Worm (Caenorhabditis elegans): ENCODE results near the gene W09C2.7.

W09C2.7 gene

ce11 chrIV:9623269-9623668, 1.1 kb upstream of the W09C2.7 start, which contains the start of gene W09C2.9:
Gene W09C2.9, minus strand, starts transcription at chrIV:9623369.
- no peak for TF ChIP-seq skn-1 (tag; optimal IDR thresholded peaks at IDR 0.05)
- no peak for TF ChIP-seq nhr-21 (tag; optimal IDR thresholded peaks at IDR 0.05)
- TF ChIP-seq mdl-1 (tag; optimal IDR thresholded peaks at IDR 0.05): no peak
- no peak for TF ChIP-seq ztf-11 (tag; optimal IDR thresholded peaks at IDR 0.05)
- no peak for TF ChIP-seq unc-55 (GFP tag; optimal IDR thresholded peaks at IDR 0.05)
- TF ChIP-seq ceh-16 (tag; optimal IDR thresholded peaks at IDR 0.05): no peak
- TF ChIP-seq elt-3 (tag; optimal IDR thresholded peaks at IDR 0.05): no peak
- TF ChIP-seq nhr-237 (tag; optimal IDR thresholded peaks at IDR 0.05): no peak
- TF ChIP-seq lin-13 (GFP tag; optimal IDR thresholded peaks at IDR 0.05): no peak
- no peak for TF ChIP-seq unc-62 (GFP tag; optimal IDR thresholded peaks at IDR 0.05)
- TF ChIP-seq lin-11 (tag; optimal IDR thresholded peaks at IDR 0.05): no peak
- TF ChIP-seq crh-2 (tag; optimal IDR thresholded peaks at IDR 0.05): no peak
- TF ChIP-seq gmeb-1 (tag; optimal IDR thresholded peaks at IDR 0.05): no peak

ce11 chrIV:9618836-9619235, 3.3 kb downstream of the W09C2.7 start:
- TF ChIP-seq ceh-16 (tag; optimal IDR thresholded peaks at IDR 0.05): peak; percentile 91
- TF ChIP-seq sma-3 (GFP tag; optimal IDR thresholded peaks at IDR 0.05): no peak
- peak; percentile 94 for TF ChIP-seq elt-1 (tag; optimal IDR thresholded peaks at IDR 0.05)
- TF ChIP-seq egl-27 (tag; optimal IDR thresholded peaks at IDR 0.05): no peak

- TF ChIP-seq nhr-23 (tag; optimal IDR thresholded peaks at IDR 0.05) (peak; percentile 84), mdl-1 (tag; optimal IDR thresholded peaks at IDR 0.05) (no peak), nhr-129 (tag; optimal IDR thresholded peaks at IDR 0.05) (no peak), nhr-25 (tag; optimal IDR thresholded peaks at IDR 0.05) (peak; percentile 48), elt-1 (tag; optimal IDR thresholded peaks at IDR 0.05) (peak; percentile 77), sma-9 (GFP tag; optimal IDR thresholded peaks at IDR 0.05) (no peak), sma-9 (tag; optimal IDR thresholded peaks at IDR 0.05) (no peak), zag-1 (tag; optimal IDR thresholded peaks at IDR 0.05) (no peak), dmd-4 (tag; optimal IDR thresholded peaks at IDR 0.05) (no peak), ceh-16 (tag; optimal IDR thresholded peaks at IDR 0.05) (peak; percentile 49)
Measured at ce11 chrIV:9618015-9618414, 4.2 kb downstream of the W09C2.7 start.

ce11 chrIV:9617358-9617757, 4.8 kb downstream of the W09C2.7 start:
- TF ChIP-seq lin-13 (GFP tag; optimal IDR thresholded peaks at IDR 0.05): no peak
- TF ChIP-seq nhr-23 (tag; optimal IDR thresholded peaks at IDR 0.05): peak; percentile 88
- no peak for TF ChIP-seq fos-1 (tag; optimal IDR thresholded peaks at IDR 0.05)
- TF ChIP-seq lin-39 (tag; optimal IDR thresholded peaks at IDR 0.05): no peak
- TF ChIP-seq nhr-237 (tag; optimal IDR thresholded peaks at IDR 0.05): no peak
- no peak for TF ChIP-seq peb-1 (tag; optimal IDR thresholded peaks at IDR 0.05)
- no peak for TF ChIP-seq aly-2 (tag; optimal IDR thresholded peaks at IDR 0.05)
- TF ChIP-seq ztf-11 (tag; optimal IDR thresholded peaks at IDR 0.05): no peak
- peak; percentile 85 for TF ChIP-seq elt-1 (tag; optimal IDR thresholded peaks at IDR 0.05)
- TF ChIP-seq ceh-16 (tag; optimal IDR thresholded peaks at IDR 0.05): peak; percentile 25
- no peak for TF ChIP-seq ztf-1 (GFP tag; conservative IDR thresholded peaks at IDR 0.05)
- no peak for TF ChIP-seq elt-3 (tag; optimal IDR thresholded peaks at IDR 0.05)
- TF ChIP-seq mdl-1 (tag; optimal IDR thresholded peaks at IDR 0.05): no peak

- TF ChIP-seq zag-1 (tag; optimal IDR thresholded peaks at IDR 0.05): no peak
- no peak for TF ChIP-seq Y55F3AM.14 (GFP tag; optimal IDR thresholded peaks at IDR 0.05)
- TF ChIP-seq gmeb-1 (tag; optimal IDR thresholded peaks at IDR 0.05): no peak
- TF ChIP-seq nhr-237 (tag; optimal IDR thresholded peaks at IDR 0.05): no peak
- TF ChIP-seq nhr-25 (tag; optimal IDR thresholded peaks at IDR 0.05): peak; percentile 84
- TF ChIP-seq crh-2 (tag; optimal IDR thresholded peaks at IDR 0.05): peak; percentile 27
- TF ChIP-seq egl-27 (tag; optimal IDR thresholded peaks at IDR 0.05): peak; percentile 86
- peak; percentile 63 for TF ChIP-seq blmp-1 (tag; optimal IDR thresholded peaks at IDR 0.05; ENCODE audit: insufficient read depth)
- TF ChIP-seq peb-1 (tag; optimal IDR thresholded peaks at IDR 0.05): no peak
- TF ChIP-seq sma-3 (GFP tag; optimal IDR thresholded peaks at IDR 0.05): peak; percentile 31
- TF ChIP-seq nhr-11 (tag; optimal IDR thresholded peaks at IDR 0.05): no peak
- TF ChIP-seq elt-1 (tag; optimal IDR thresholded peaks at IDR 0.05): peak; percentile 100
- peak in 1 of 2 experiments; percentile 30 for TF ChIP-seq lsy-2 (tag; optimal IDR thresholded peaks at IDR 0.05)
- TF ChIP-seq sma-9 (GFP tag; optimal IDR thresholded peaks at IDR 0.05): peak; percentile 94
- TF ChIP-seq sma-9 (tag; optimal IDR thresholded peaks at IDR 0.05): no peak
- no peak for TF ChIP-seq mbf-1 (tag; optimal IDR thresholded peaks at IDR 0.05)
- no peak for TF ChIP-seq R02D3.7 (tag; optimal IDR thresholded peaks at IDR 0.05)
- peak; percentile 100 for TF ChIP-seq nhr-23 (tag; optimal IDR thresholded peaks at IDR 0.05)
- no peak for TF ChIP-seq unc-39 (tag; optimal IDR thresholded peaks at IDR 0.05)
- TF ChIP-seq ama-1 (optimal IDR thresholded peaks at IDR 0.05): no peak
- TF ChIP-seq lin-13 (GFP tag; optimal IDR thresholded peaks at IDR 0.05): no peak
- TF ChIP-seq sem-4 (tag; optimal IDR thresholded peaks at IDR 0.05): peak; percentile 70
- TF ChIP-seq ceh-16 (tag; optimal IDR thresholded peaks at IDR 0.05): peak; percentile 98
Measured at ce11 chrIV:9615511-9615910, 6.7 kb downstream of the W09C2.7 start.
